Worm (Caenorhabditis elegans): ENCODE results near the gene T27E4.1.

DNA sequence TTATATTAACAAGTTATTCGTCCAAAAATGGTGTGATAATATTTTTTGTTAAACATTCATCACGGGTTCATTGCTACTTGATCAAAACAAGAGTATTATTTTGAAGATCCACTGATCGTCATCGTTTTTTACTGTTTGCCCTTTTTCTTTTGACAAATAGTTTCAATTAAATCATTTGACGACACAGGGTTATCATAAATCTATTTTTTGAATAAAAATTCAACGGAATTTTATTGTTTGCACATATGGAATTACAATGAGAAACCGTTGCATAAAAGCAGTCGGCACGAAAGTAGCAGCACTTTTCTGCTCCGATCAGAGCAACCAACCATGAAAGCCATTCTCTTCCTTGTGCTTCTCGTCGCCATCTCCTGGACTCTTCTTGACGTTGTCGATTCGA is 24.5 kb upstream of the T27E4.1 start, which contains the start of gene fip-2:
- TF ChIP-seq ama-1 (optimal IDR thresholded peaks at IDR 0.05) (no peak), tbx-37 (GFP tag; conservative IDR thresholded peaks at IDR 0.05) (no peak), ceh-36 (tag; optimal IDR thresholded peaks at IDR 0.05) (no peak), sea-1 (GFP tag; conservative IDR thresholded peaks at IDR 0.05) (no peak), hnd-1 (tag; optimal IDR thresholded peaks at IDR 0.05) (no peak), scrt-1 (GFP tag; IDR thresholded peaks at IDR 0.05) (no peak), flt-1 (GFP tag; IDR thresholded peaks at IDR 0.05) (no peak), hmbx-1 (tag; optimal IDR thresholded peaks at IDR 0.05) (no peak), pes-1 (GFP tag; IDR thresholded peaks at IDR 0.05) (no peak), ceh-13 (GFP tag; optimal IDR thresholded peaks at IDR 0.05) (no peak), aly-1 (tag; optimal IDR thresholded peaks at IDR 0.05) (no peak), ets-7 (tag; optimal IDR thresholded peaks at IDR 0.05) (no peak)

Measured in whole organism, early embryonic.